Fruit fly (Drosophila melanogaster) whole organism, embryonic: ENCODE data around the gene mAChR-C.

Experiments
- Adf1 ChIP-seq: fragments of 200-800 bp; sonication (Bioruptor generic); IDR thresholded peaks from 2 replicates; pipeline ENCODE4 v1.3.6; 2022; ENCODE audit warnings: missing biosample characterization, missing genetic modification characterization
- Atf-2 ChIP-seq: fragments of 200-800 bp; sonication (Bioruptor generic); optimal IDR thresholded peaks from 2 replicates; lab custom pipeline; 2016; ENCODE audit warnings: missing biosample characterization, missing genetic modification characterization
- BEAF-32 ChIP-seq: fragments of 200-800 bp; sonication (Bioruptor generic); optimal IDR thresholded peaks from 3 replicates; lab custom pipeline; 2017; ENCODE audit warnings: missing biosample characterization, missing genetic modification characterization, mild to moderate bottlenecking, moderate library complexity, missing genetic modification reagents
- CG10147 ChIP-seq: fragments of 200-800 bp; sonication (Bioruptor generic); optimal IDR thresholded peaks from 2 replicates; lab custom pipeline; 2019; ENCODE audit warnings: missing biosample characterization, mild to moderate bottlenecking, missing genetic modification characterization, moderate library complexity
- CG1024 ChIP-seq: fragments of 200-800 bp; sonication (Bioruptor generic); IDR thresholded peaks from 2 replicates; pipeline ENCODE4 v1.3.6; 2022; ENCODE audit warnings: missing biosample characterization, missing genetic modification characterization
- CG11723 ChIP-seq: fragments of 200-800 bp; sonication (Bioruptor generic); optimal IDR thresholded peaks from 2 replicates; lab custom pipeline; 2017; ENCODE audit warnings: missing biosample characterization, mild to moderate bottlenecking, missing genetic modification characterization
- CG15479 ChIP-seq: fragments of 200-800 bp; sonication (Bioruptor generic); optimal IDR thresholded peaks from 3 replicates; lab custom pipeline; 2019; ENCODE audit warnings: missing biosample characterization, mild to moderate bottlenecking, missing genetic modification characterization, moderate library complexity
- CG15514 ChIP-seq: fragments of 200-800 bp; sonication (Bioruptor generic); optimal IDR thresholded peaks from 3 replicates; lab custom pipeline; 2017; ENCODE audit warnings: missing biosample characterization, missing genetic modification characterization, mild to moderate bottlenecking, moderate library complexity, missing genetic modification reagents
- CG17829 ChIP-seq: fragments of 200-800 bp; optimal IDR thresholded peaks from 2 replicates; lab custom pipeline; 2019; ENCODE audit warnings: missing biosample characterization, mild to moderate bottlenecking, missing genetic modification characterization, moderate library complexity
- CG17912 ChIP-seq: fragments of 200-800 bp; sonication (Bioruptor generic); optimal IDR thresholded peaks from 2 replicates; lab custom pipeline; 2018; ENCODE audit warnings: missing biosample characterization, mild to moderate bottlenecking, missing genetic modification characterization
- CG18599 ChIP-seq: fragments of 200-800 bp; sonication (Bioruptor generic); optimal IDR thresholded peaks from 3 replicates; lab custom pipeline; 2017; ENCODE audit warnings: missing biosample characterization, missing genetic modification characterization, mild to moderate bottlenecking, moderate library complexity, missing genetic modification reagents
- CG34422 ChIP-seq: fragments of 200-800 bp; sonication (Bioruptor generic); IDR thresholded peaks from 3 replicates; pipeline ENCODE4 v1.3.6; 2022; ENCODE audit warnings: missing biosample characterization, missing genetic modification characterization
- CG3847 ChIP-seq: fragments of 200-800 bp; sonication (Bioruptor generic); IDR thresholded peaks from 2 replicates; pipeline ENCODE4 v1.3.6; 2022; ENCODE audit warnings: missing biosample characterization, missing genetic modification characterization
- CG42726 ChIP-seq: fragments of 200-800 bp; sonication (Bioruptor generic); IDR thresholded peaks from 2 replicates; pipeline ENCODE4 v1.3.6; 2022; ENCODE audit warnings: missing biosample characterization, missing genetic modification characterization; ENCODE audit not compliant: partially characterized antibody
- CG7556 ChIP-seq: fragments of 200-800 bp; sonication (Bioruptor generic); optimal IDR thresholded peaks from 2 replicates; lab custom pipeline; 2017; ENCODE audit warnings: missing biosample characterization, mild to moderate bottlenecking, missing genetic modification characterization
- CG8924 ChIP-seq: fragments of 200-800 bp; optimal IDR thresholded peaks from 3 replicates; lab custom pipeline; 2019; ENCODE audit warnings: missing biosample characterization, mild to moderate bottlenecking, missing genetic modification characterization, moderate library complexity
- CG9797 ChIP-seq: fragments of 200-800 bp; sonication (Bioruptor generic); optimal IDR thresholded peaks from 3 replicates; lab custom pipeline; 2018; ENCODE audit warnings: missing biosample characterization, mild to moderate bottlenecking, missing genetic modification characterization
- Doc3 ChIP-seq: fragments of 200-800 bp; sonication (Bioruptor generic); IDR thresholded peaks from 3 replicates; pipeline ENCODE4 v1.3.6; 2022; ENCODE audit warnings: missing biosample characterization, missing genetic modification characterization; ENCODE audit not compliant: partially characterized antibody
- Dp ChIP-seq: fragments of 200-800 bp; sonication (Bioruptor generic); optimal IDR thresholded peaks from 2 replicates; lab custom pipeline; 2018; ENCODE audit warnings: missing biosample characterization, mild to moderate bottlenecking, missing genetic modification characterization, moderate library complexity
- Ets65A ChIP-seq: fragments of 200-800 bp; sonication (Bioruptor generic); peaks from one replicate; lab custom pipeline; 2016; ENCODE audit warnings: missing biosample characterization, missing genetic modification characterization
- Ets97D ChIP-seq: fragments of 200-800 bp; sonication (Bioruptor generic); optimal IDR thresholded peaks from 3 replicates; lab custom pipeline; 2016; ENCODE audit warnings: missing biosample characterization, missing genetic modification characterization
- HLH4C ChIP-seq: fragments of 200-800 bp; sonication (Bioruptor generic); IDR thresholded peaks from 3 replicates; pipeline ENCODE4 v1.3.6; 2022; ENCODE audit warnings: missing biosample characterization, missing genetic modification characterization; ENCODE audit not compliant: partially characterized antibody
- Hr39 ChIP-seq: fragments of >200 bp; optimal IDR thresholded peaks from 2 replicates; lab custom pipeline; 2017
- Myb ChIP-seq: fragments of 200-800 bp; sonication (Bioruptor generic); optimal IDR thresholded peaks from 2 replicates; lab custom pipeline; 2016; ENCODE audit warnings: missing biosample characterization, missing genetic modification characterization
- NfI ChIP-seq: fragments of 200-800 bp; sonication (Bioruptor generic); optimal IDR thresholded peaks from 3 replicates; lab custom pipeline; 2018; ENCODE audit warnings: missing biosample characterization, mild to moderate bottlenecking, missing genetic modification characterization, moderate library complexity
- Opbp ChIP-seq: fragments of 200-800 bp; sonication (Bioruptor generic); IDR thresholded peaks from 3 replicates; pipeline ENCODE4 v1.3.6; 2022; ENCODE audit warnings: missing biosample characterization, missing genetic modification characterization; ENCODE audit not compliant: partially characterized antibody
- Optix ChIP-seq: fragments of 200-800 bp; sonication (Bioruptor generic); IDR thresholded peaks from 3 replicates; pipeline ENCODE4 v1.3.6; 2022; ENCODE audit warnings: missing biosample characterization, missing genetic modification characterization
- Pdp1 ChIP-seq, 2 experiments: fragments of 200-800 bp; sonication (Bioruptor generic); optimal IDR thresholded peaks; 3 replicates each; lab custom pipeline; 2016; ENCODE audit warnings: missing biosample characterization in 2 of 2, missing genetic modification characterization in 2 of 2, mild to moderate bottlenecking in 1 of 2, moderate library complexity in 1 of 2
- Ptx1 ChIP-seq: fragments of 200-800 bp; sonication (Bioruptor generic); IDR thresholded peaks from 2 replicates; pipeline ENCODE4 v1.3.6; 2022; ENCODE audit warnings: missing biosample characterization, missing genetic modification characterization
- Rfx ChIP-seq: fragments of 200-800 bp; sonication (Bioruptor generic); IDR thresholded peaks from 2 replicates; pipeline ENCODE4 v1.3.6; 2022; ENCODE audit warnings: missing biosample characterization, missing genetic modification characterization
- Scr ChIP-seq: fragments of 200-800 bp; sonication (Bioruptor generic); IDR thresholded peaks from 2 replicates; pipeline ENCODE4 v1.3.6; 2022; ENCODE audit warnings: missing biosample characterization, missing genetic modification characterization; ENCODE audit not compliant: partially characterized antibody
- Sin3A ChIP-seq: fragments of >200 bp; optimal IDR thresholded peaks from 2 replicates; lab custom pipeline; 2018
- YL-1 ChIP-seq: fragments of 200-800 bp; sonication (Bioruptor generic); optimal IDR thresholded peaks from 3 replicates; lab custom pipeline; 2017; ENCODE audit warnings: missing biosample characterization, mild to moderate bottlenecking, missing genetic modification characterization
- bbx ChIP-seq: fragments of 200-800 bp; sonication (Bioruptor generic); IDR thresholded peaks from 2 replicates; pipeline ENCODE4 v1.3.6; 2022; ENCODE audit warnings: missing biosample characterization, missing genetic modification characterization; ENCODE audit not compliant: partially characterized antibody
- croc ChIP-seq: fragments of 200-800 bp; sonication (Bioruptor generic); conservative IDR thresholded peaks from 3 replicates; pipeline ENCODE4 v1.3.6; 2022; ENCODE audit warnings: missing biosample characterization, missing genetic modification characterization
- grau ChIP-seq: fragments of 200-800 bp; optimal IDR thresholded peaks from 3 replicates; lab custom pipeline; 2019; ENCODE audit warnings: missing biosample characterization, mild to moderate bottlenecking, missing genetic modification characterization, moderate library complexity
- hbn ChIP-seq: fragments of 200-800 bp; sonication (Bioruptor generic); IDR thresholded peaks from 2 replicates; pipeline ENCODE4 v1.3.6; 2022; ENCODE audit warnings: missing biosample characterization, missing genetic modification characterization; ENCODE audit not compliant: partially characterized antibody
- insv ChIP-seq, 2 experiments: fragments of 200-800 bp; sonication (Bioruptor generic); optimal IDR thresholded peaks; 3 replicates each; lab custom pipeline; 2016 to 2018; ENCODE audit warnings: missing biosample characterization in 2 of 2, missing genetic modification characterization in 2 of 2
- knrl ChIP-seq: fragments of 200-800 bp; sonication (Bioruptor generic); IDR thresholded peaks from 3 replicates; pipeline ENCODE4 v1.3.6; 2022; ENCODE audit warnings: missing biosample characterization, missing genetic modification characterization; ENCODE audit not compliant: partially characterized antibody
- luna ChIP-seq: fragments of 200-800 bp; sonication (Bioruptor generic); optimal IDR thresholded peaks from 2 replicates; lab custom pipeline; 2016; ENCODE audit warnings: missing biosample characterization, missing genetic modification characterization
- nmo ChIP-seq: fragments of 200-800 bp; sonication (Bioruptor generic); optimal IDR thresholded peaks from 2 replicates; lab custom pipeline; 2018; ENCODE audit warnings: missing biosample characterization, mild to moderate bottlenecking, missing genetic modification characterization, moderate library complexity
- otp ChIP-seq: fragments of 200-800 bp; sonication (Bioruptor generic); IDR thresholded peaks from 3 replicates; pipeline ENCODE4, ENCODE4 v1.3.6; 2022; ENCODE audit warnings: missing biosample characterization, missing genetic modification characterization
- p53 ChIP-seq: fragments of 200-800 bp; sonication (Bioruptor generic); optimal IDR thresholded peaks from 2 replicates; lab custom pipeline; 2016; ENCODE audit warnings: missing biosample characterization, missing genetic modification characterization
- row ChIP-seq: fragments of 200-800 bp; sonication (Bioruptor generic); IDR thresholded peaks from 3 replicates; pipeline ENCODE4 v1.3.6; 2022; ENCODE audit warnings: missing biosample characterization, missing genetic modification characterization
- seq ChIP-seq: fragments of 200-800 bp; sonication (Bioruptor generic); IDR thresholded peaks from 2 replicates; pipeline ENCODE4 v1.3.6; 2022; ENCODE audit warnings: missing biosample characterization, missing genetic modification characterization
- shn ChIP-seq: fragments of 200-800 bp; sonication (Bioruptor generic); optimal IDR thresholded peaks from 3 replicates; lab custom pipeline; 2016; ENCODE audit warnings: missing biosample characterization, missing genetic modification characterization
- sob ChIP-seq: fragments of 200-800 bp; sonication (Bioruptor generic); IDR thresholded peaks from 2 replicates; pipeline ENCODE4 v1.3.6; 2022; ENCODE audit warnings: missing biosample characterization, missing genetic modification characterization
- ssp ChIP-seq: fragments of 200-800 bp; sonication (Bioruptor generic); IDR thresholded peaks from 2 replicates; pipeline ENCODE4 v1.3.6; 2022; ENCODE audit warnings: missing biosample characterization, missing genetic modification characterization
- tx ChIP-seq: fragments of 200-800 bp; sonication (Bioruptor generic); optimal IDR thresholded peaks from 2 replicates; lab custom pipeline; 2016; ENCODE audit warnings: missing biosample characterization, missing genetic modification characterization
- vnd ChIP-seq: fragments of 200-800 bp; sonication (Bioruptor generic); IDR thresholded peaks from 3 replicates; pipeline ENCODE4 v1.3.6; 2022; ENCODE audit warnings: missing biosample characterization, missing genetic modification characterization; ENCODE audit not compliant: partially characterized antibody

mAChR-C gene

dm6 chrX:6820703-6821102 lies 11.8 kb downstream of the mAChR-C start, which contains the start of the genes Nf-YC and xit (continued):
- TF ChIP-seq CG34422 (GFP tag; lab: Robert Waterston, UW) (peak; percentile 63; the same call in 2 of the 3 replicates), Optix (no peak), CG1024 (GFP tag; lab: Robert Waterston, UW) (0 out of 2 replicates have a peak, but pooled peaks have one; percentile 9), Pdp1 (GFP tag; optimal IDR thresholded peaks at IDR 0.05; lab: Kevin White, UChicago) (peak in 1 of 2 experiments; percentile 77), otp (GFP tag; lab: Robert Waterston, UW) (0 out of 3 replicates have a peak, but pooled peaks have one; percentile 4), Ets65A (GFP tag; lab: Kevin White, UChicago) (no peak), Opbp (peak; percentile 57; the same call in 1 of the 3 replicates), grau (tag; lab: Kevin White, UChicago) (no peak), CG17829 (peak; percentile 26), nmo (GFP tag; lab: Kevin White, UChicago) (peak; percentile 52), Sin3A (lab: Kevin White, UChicago) (peak; percentile 53), Doc3 (GFP tag; lab: Robert Waterston, UW) (peak; percentile 35; the same call in 1 of the 3 replicates), CG15479 (GFP tag; lab: Kevin White, UChicago) (peak; percentile 27), luna (no peak), Scr (GFP tag; lab: Robert Waterston, UW) (peak; percentile 59), shn (GFP tag; lab: Kevin White, UChicago) (peak; percentile 49), CG10147 (no peak), CG9797 (GFP tag; lab: Kevin White, UChicago) (peak; percentile 81), BEAF-32 (peak; percentile 70), vnd (GFP tag; lab: Robert Waterston, UW) (peak; percentile 43; the same call in 1 of the 3 replicates), ssp (peak; percentile 91), Dp (GFP tag; lab: Kevin White, UChicago) (peak; percentile 57), CG8924 (tag; lab: Kevin White, UChicago) (peak; percentile 11), CG15514 (no peak), Adf1 (GFP tag; lab: Robert Waterston, UW) (peak; percentile 18; the same call in 1 of the 2 replicates), Ptx1 (GFP tag; lab: Robert Waterston, UW) (peak; percentile 32; the same call in 1 of the 2 replicates), seq (no peak), NfI (GFP tag; lab: Kevin White, UChicago) (no peak), hbn (GFP tag; lab: Robert Waterston, UW) (peak; percentile 51; the same call in 1 of the 2 replicates), CG17912 (GFP tag; lab: Kevin White, UChicago) (no peak), Hr39 (lab: Kevin White, UChicago) (no peak), croc (GFP tag; lab: Robert Waterston, UW) (no peak), knrl (GFP tag; lab: Robert Waterston, UW) (peak; percentile 62), tx (GFP tag; lab: Kevin White, UChicago) (peak; percentile 4), CG18599 (GFP tag; lab: Kevin White, UChicago) (no peak), CG42726 (GFP tag; lab: Robert Waterston, UW) (peak; percentile 54; the same call in 1 of the 2 replicates), CG11723 (GFP tag; lab: Kevin White, UChicago) (no peak), Ets97D (peak; percentile 40), CG3847 (GFP tag; lab: Robert Waterston, UW) (peak; percentile 45), p53 (GFP tag; lab: Kevin White, UChicago) (no peak), insv (GFP tag; optimal IDR thresholded peaks at IDR 0.05; lab: Kevin White, UChicago) (peak in 1 of 2 experiments; percentile 37), Atf-2 (GFP tag; lab: Kevin White, UChicago) (no peak), Rfx (GFP tag; lab: Robert Waterston, UW) (peak; percentile 67), HLH4C (GFP tag; lab: Robert Waterston, UW) (peak; percentile 67), bbx (GFP tag; lab: Robert Waterston, UW) (peak; percentile 63), Myb (GFP tag; lab: Kevin White, UChicago) (peak; percentile 21), sob (GFP tag; lab: Robert Waterston, UW) (0 out of 2 replicates have a peak, but pooled peaks have one; percentile 23), CG7556 (GFP tag; lab: Kevin White, UChicago) (no peak), YL-1 (GFP tag; lab: Kevin White, UChicago) (peak; percentile 87), row (peak; percentile 73)
